Fruit fly (Drosophila melanogaster) whole organism, embryonic: Measurements from ENCODE around the gene Nubp1.
A peak's percentile ranks its signal among the peaks of the same experiment; 100 is the strongest.

Experiments used
- Asciz ChIP-seq: fragments of 200-800 bp; sonication (Bioruptor generic); optimal IDR thresholded peaks from 2 replicates; lab custom pipeline; 2017; ENCODE audit warnings: missing biosample characterization, mild to moderate bottlenecking, missing genetic modification characterization, missing genetic modification reagents
- Awh ChIP-seq: fragments of 200-800 bp; sonication (Bioruptor generic); IDR thresholded peaks from 2 replicates; pipeline ENCODE4, ENCODE4 v1.3.6; 2022; ENCODE audit warnings: missing biosample characterization, missing genetic modification characterization
- Bgb ChIP-seq: fragments of 200-800 bp; sonication (Bioruptor generic); IDR thresholded peaks from 2 replicates; pipeline ENCODE4 v1.3.6; 2022; ENCODE audit warnings: missing biosample characterization, missing genetic modification characterization; ENCODE audit not compliant: partially characterized antibody
- BtbVII ChIP-seq: fragments of 200-800 bp; sonication (Bioruptor generic); optimal IDR thresholded peaks from 3 replicates; lab custom pipeline; 2017; ENCODE audit warnings: missing biosample characterization, mild to moderate bottlenecking, missing genetic modification characterization
- CG10366 ChIP-seq: fragments of 200-800 bp; sonication (Bioruptor generic); IDR thresholded peaks from 2 replicates; pipeline ENCODE4 v1.3.6; 2022; ENCODE audit warnings: missing biosample characterization, missing genetic modification characterization
- CG10979 ChIP-seq: fragments of 200-800 bp; sonication (Bioruptor generic); optimal IDR thresholded peaks from 2 replicates; lab custom pipeline; 2018; ENCODE audit warnings: missing biosample characterization, mild to moderate bottlenecking, missing genetic modification characterization, moderate library complexity
- CG12769 ChIP-seq: fragments of 200-800 bp; sonication (Bioruptor generic); optimal IDR thresholded peaks from 2 replicates; lab custom pipeline; 2019; ENCODE audit warnings: missing biosample characterization, mild to moderate bottlenecking, missing genetic modification characterization, moderate library complexity
- CG13424 ChIP-seq: fragments of 200-800 bp; sonication (Bioruptor generic); optimal IDR thresholded peaks from 2 replicates; lab custom pipeline; 2019; ENCODE audit warnings: missing biosample characterization, mild to moderate bottlenecking, missing genetic modification characterization, moderate library complexity
- CG14860 ChIP-seq: fragments of 200-800 bp; sonication (Bioruptor generic); IDR thresholded peaks from 3 replicates; pipeline ENCODE4 v1.3.6; 2022; ENCODE audit warnings: missing biosample characterization, missing genetic modification characterization; ENCODE audit not compliant: partially characterized antibody
- CG16813 ChIP-seq: fragments of 200-800 bp; sonication (Bioruptor generic); IDR thresholded peaks from 3 replicates; pipeline ENCODE4 v1.3.6; 2022; ENCODE audit warnings: missing biosample characterization, missing genetic modification characterization; ENCODE audit not compliant: partially characterized antibody
- CG18476 ChIP-seq: fragments of 200-800 bp; sonication (Bioruptor generic); optimal IDR thresholded peaks from 2 replicates; lab custom pipeline; 2016; ENCODE audit warnings: missing biosample characterization, mild to moderate bottlenecking, missing genetic modification characterization
- CG18619 ChIP-seq: fragments of 200-800 bp; sonication (Bioruptor generic); optimal IDR thresholded peaks from 3 replicates; lab custom pipeline; 2017; ENCODE audit warnings: missing biosample characterization, mild to moderate bottlenecking, missing genetic modification characterization
- CG2712 ChIP-seq: fragments of 200-800 bp; optimal IDR thresholded peaks from 3 replicates; lab custom pipeline; 2019; ENCODE audit warnings: missing biosample characterization, mild to moderate bottlenecking, missing genetic modification characterization, moderate library complexity
- CG31388 ChIP-seq: fragments of 200-800 bp; sonication (Bioruptor generic); optimal IDR thresholded peaks from 2 replicates; lab custom pipeline; 2016; ENCODE audit warnings: missing biosample characterization, missing genetic modification characterization
- CG3281 ChIP-seq: fragments of 200-800 bp; sonication (Bioruptor generic); optimal IDR thresholded peaks from 3 replicates; lab custom pipeline; 2017; ENCODE audit warnings: missing biosample characterization, mild to moderate bottlenecking, missing genetic modification characterization
- CG33557 ChIP-seq: fragments of 200-800 bp; sonication (Bioruptor generic); optimal IDR thresholded peaks from 2 replicates; lab custom pipeline; 2019; ENCODE audit warnings: missing biosample characterization, mild to moderate bottlenecking, missing genetic modification characterization, moderate library complexity
- CG4282 ChIP-seq: fragments of 200-800 bp; sonication (Bioruptor generic); optimal IDR thresholded peaks from 2 replicates; lab custom pipeline; 2016; ENCODE audit warnings: missing biosample characterization, missing genetic modification characterization
- CG4617 ChIP-seq: fragments of 200-800 bp; sonication (Bioruptor generic); optimal IDR thresholded peaks from 3 replicates; lab custom pipeline; 2016; ENCODE audit warnings: missing biosample characterization, missing genetic modification characterization, borderline replicate concordance
- CG7987 ChIP-seq: fragments of 200-800 bp; sonication (Bioruptor generic); optimal IDR thresholded peaks from 2 replicates; lab custom pipeline; 2018; ENCODE audit warnings: missing biosample characterization, mild to moderate bottlenecking, missing genetic modification characterization, moderate library complexity
- CG9727 ChIP-seq: fragments of 200-800 bp; sonication (Bioruptor generic); optimal IDR thresholded peaks from 3 replicates; lab custom pipeline; 2017; ENCODE audit warnings: missing biosample characterization, mild to moderate bottlenecking, missing genetic modification characterization
- CHES-1-like ChIP-seq: fragments of 200-800 bp; sonication (Bioruptor generic); optimal IDR thresholded peaks from 2 replicates; lab custom pipeline; 2016; ENCODE audit warnings: missing biosample characterization, missing genetic modification characterization
- Deaf1 ChIP-seq: fragments of 200-800 bp; optimal IDR thresholded peaks from 3 replicates; lab custom pipeline; 2019; ENCODE audit warnings: missing biosample characterization, mild to moderate bottlenecking, missing genetic modification characterization, moderate library complexity
- Dll ChIP-seq: fragments of 200-800 bp; sonication (Bioruptor generic); IDR thresholded peaks from 4 replicates; pipeline ENCODE4 v1.3.6; 2022; ENCODE audit warnings: missing biosample characterization, missing genetic modification characterization; ENCODE audit not compliant: partially characterized antibody
- HLH3B ChIP-seq: fragments of 200-800 bp; sonication (Bioruptor generic); IDR thresholded peaks from 2 replicates; pipeline ENCODE4 v1.3.6; 2022; ENCODE audit warnings: missing biosample characterization, missing genetic modification characterization
- Hmr ChIP-seq: fragments of 200-800 bp; sonication (Bioruptor generic); optimal IDR thresholded peaks from 3 replicates; lab custom pipeline; 2017; ENCODE audit warnings: mild to moderate bottlenecking, missing biosample characterization, missing genetic modification reagents, missing genetic modification characterization
- Jarid2 ChIP-seq: fragments of 200-800 bp; sonication (Bioruptor generic); optimal IDR thresholded peaks from 3 replicates; lab custom pipeline; 2017; ENCODE audit warnings: mild to moderate bottlenecking, missing biosample characterization, missing genetic modification reagents, missing genetic modification characterization
- Lim3 ChIP-seq: fragments of 200-800 bp; sonication (Bioruptor generic); IDR thresholded peaks from 2 replicates; pipeline ENCODE4 v1.3.6; 2022; ENCODE audit warnings: missing biosample characterization, missing genetic modification characterization
- Mes4 ChIP-seq: fragments of 200-800 bp; sonication (Bioruptor generic); optimal IDR thresholded peaks from 2 replicates; lab custom pipeline; 2016; ENCODE audit warnings: missing biosample characterization, missing genetic modification characterization
- Neu2 ChIP-seq: fragments of 200-800 bp; sonication (Bioruptor generic); optimal IDR thresholded peaks from 3 replicates; lab custom pipeline; 2016; ENCODE audit warnings: missing biosample characterization, missing genetic modification characterization, borderline replicate concordance
- al ChIP-seq: fragments of 200-800 bp; sonication (Bioruptor generic); IDR thresholded peaks from 2 replicates; pipeline ENCODE4 v1.3.6; 2022; ENCODE audit warnings: missing biosample characterization, missing genetic modification characterization
- aop ChIP-seq: fragments of 200-800 bp; sonication (Bioruptor generic); IDR thresholded peaks from 2 replicates; pipeline ENCODE4 v1.3.6; 2022; ENCODE audit warnings: missing biosample characterization, missing genetic modification characterization
- chif ChIP-seq, 2 experiments: fragments of 200-800 bp; sonication (Bioruptor generic); optimal IDR thresholded peaks; 3 replicates each; lab custom pipeline; 2016; ENCODE audit warnings: missing biosample characterization in 2 of 2, missing genetic modification characterization in 2 of 2
- crol ChIP-seq: fragments of 200-800 bp; sonication (Bioruptor generic); IDR thresholded peaks from 2 replicates; pipeline ENCODE4 v1.3.6; 2022; ENCODE audit warnings: missing biosample characterization, missing genetic modification characterization
- eve ChIP-seq, 2 experiments: fragments of >200 bp; optimal IDR thresholded peaks; 2 replicates each; lab custom pipeline; 2017; ENCODE audit warnings: missing biosample characterization in 2 of 2, missing genetic modification characterization in 2 of 2
- ftz-f1 ChIP-seq: fragments of 200-800 bp; sonication (Bioruptor generic); optimal IDR thresholded peaks from 2 replicates; lab custom pipeline; 2016; ENCODE audit warnings: missing biosample characterization, missing genetic modification characterization
- gem ChIP-seq: fragments of 200-800 bp; sonication (Bioruptor generic); optimal IDR thresholded peaks from 2 replicates; lab custom pipeline; 2019; ENCODE audit warnings: missing biosample characterization, mild to moderate bottlenecking, missing genetic modification characterization, moderate library complexity
- gfzf ChIP-seq: fragments of 200-800 bp; sonication (Bioruptor generic); optimal IDR thresholded peaks from 2 replicates; lab custom pipeline; 2016; ENCODE audit warnings: missing biosample characterization, mild to moderate bottlenecking, missing genetic modification characterization, moderate library complexity
- ham ChIP-seq: fragments of 200-800 bp; sonication (Bioruptor generic); IDR thresholded peaks from 2 replicates; pipeline ENCODE4 v1.3.6; 2022; ENCODE audit warnings: missing biosample characterization, missing genetic modification characterization
- hbn ChIP-seq: fragments of 200-800 bp; sonication (Bioruptor generic); IDR thresholded peaks from 2 replicates; pipeline ENCODE4 v1.3.6; 2022; ENCODE audit warnings: missing biosample characterization, missing genetic modification characterization; ENCODE audit not compliant: partially characterized antibody
- odd ChIP-seq: fragments of 200-800 bp; sonication (Bioruptor generic); optimal IDR thresholded peaks from 2 replicates; lab custom pipeline; 2017; ENCODE audit warnings: missing biosample characterization, mild to moderate bottlenecking, missing genetic modification characterization
- p53 ChIP-seq: fragments of 200-800 bp; sonication (Bioruptor generic); optimal IDR thresholded peaks from 2 replicates; lab custom pipeline; 2016; ENCODE audit warnings: missing biosample characterization, missing genetic modification characterization
- sd ChIP-seq: fragments of 200-800 bp; sonication (Bioruptor generic); optimal IDR thresholded peaks from 3 replicates; lab custom pipeline; 2018; ENCODE audit warnings: missing biosample characterization, mild to moderate bottlenecking, missing genetic modification characterization, moderate library complexity
- shn ChIP-seq: fragments of 200-800 bp; sonication (Bioruptor generic); optimal IDR thresholded peaks from 3 replicates; lab custom pipeline; 2016; ENCODE audit warnings: missing biosample characterization, missing genetic modification characterization
- slbo ChIP-seq: fragments of 200-800 bp; sonication (Bioruptor generic); IDR thresholded peaks from 2 replicates; pipeline ENCODE4 v1.3.6; 2022; ENCODE audit warnings: missing biosample characterization, missing genetic modification characterization
- slou ChIP-seq: fragments of 200-800 bp; sonication (Bioruptor generic); optimal IDR thresholded peaks from 3 replicates; lab custom pipeline; 2016; ENCODE audit warnings: missing biosample characterization, missing genetic modification characterization
- stwl ChIP-seq: fragments of 200-800 bp; sonication (Bioruptor generic); optimal IDR thresholded peaks from 3 replicates; lab custom pipeline; 2018; ENCODE audit warnings: missing biosample characterization, mild to moderate bottlenecking, missing genetic modification characterization, moderate library complexity
- vnd ChIP-seq: fragments of 200-800 bp; sonication (Bioruptor generic); IDR thresholded peaks from 3 replicates; pipeline ENCODE4 v1.3.6; 2022; ENCODE audit warnings: missing biosample characterization, missing genetic modification characterization; ENCODE audit not compliant: partially characterized antibody

Gene Nubp1

DNA sequence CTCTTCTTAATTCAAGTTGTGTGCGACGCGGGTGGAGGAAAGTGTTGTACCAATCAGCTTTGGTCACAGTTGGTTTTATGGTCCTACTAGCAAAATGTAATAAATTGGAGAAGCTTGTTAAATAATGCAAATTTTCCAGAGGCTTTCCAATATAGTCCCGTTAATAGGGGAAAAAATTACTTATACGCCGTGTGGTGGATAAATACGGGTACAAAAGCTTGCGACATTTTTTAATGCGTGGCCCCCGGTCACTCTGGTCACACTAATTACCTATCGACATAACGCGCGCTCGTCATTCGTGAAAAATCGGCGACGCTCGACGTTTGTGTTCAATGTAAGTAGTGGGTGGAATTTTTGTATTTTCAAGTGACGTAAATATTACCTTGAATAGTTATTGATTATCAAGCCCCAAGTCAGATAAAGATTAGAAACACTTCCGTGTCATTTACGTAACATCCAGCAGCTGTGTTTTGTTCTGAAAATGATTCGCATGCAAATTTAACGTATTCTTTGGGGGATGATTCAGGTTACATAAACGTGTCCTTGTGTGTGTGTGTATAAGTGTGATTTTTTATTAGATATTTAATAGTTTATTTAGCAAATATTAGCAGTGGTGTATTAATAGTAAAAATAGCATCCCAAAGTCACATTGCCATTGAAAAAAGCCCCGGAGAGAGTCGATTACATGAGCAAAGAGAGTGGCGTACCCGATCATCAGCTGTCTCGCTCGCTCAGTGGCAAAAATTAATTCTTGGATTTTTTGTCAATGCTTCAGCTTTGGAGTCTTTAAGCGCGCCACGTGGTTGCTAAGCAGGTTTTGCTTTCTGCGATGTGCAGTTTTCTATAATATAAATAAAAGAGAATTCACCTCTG lies 12.5 kb upstream of the Nubp1 start, which contains the start of gene Cyt-c-p (continued):
- TF ChIP-seq hbn (GFP tag; lab: Robert Waterston, UW) (peak; percentile 44; the same call in 1 of the 2 replicates), CG31388 (GFP tag; lab: Kevin White, UChicago) (no peak), CG9727 (GFP tag; lab: Kevin White, UChicago) (peak; percentile 44), CG18476 (no peak), odd (GFP tag; lab: Kevin White, UChicago) (no peak), al (GFP tag; lab: Robert Waterston, UW) (no peak), eve (GFP tag; optimal IDR thresholded peaks at IDR 0.05; lab: Kevin White, UChicago) (peak in 1 of 2 experiments; percentile 36), Dll (peak; percentile 70; the same call in 3 of the 4 replicates), CG10979 (no peak), sd (peak; percentile 69), Jarid2 (GFP tag; lab: Kevin White, UChicago) (peak; percentile 64), Hmr (GFP tag; lab: Kevin White, UChicago) (peak; percentile 55), BtbVII (GFP tag; lab: Kevin White, UChicago) (peak; percentile 34), CG4617 (GFP tag; lab: Kevin White, UChicago) (peak; percentile 41), slbo (GFP tag; lab: Robert Waterston, UW) (0 out of 2 replicates have a peak, but pooled peaks have one; percentile 14), p53 (GFP tag; lab: Kevin White, UChicago) (peak; percentile 44), shn (GFP tag; lab: Kevin White, UChicago) (peak; percentile 26), CG12769 (tag; lab: Kevin White, UChicago) (peak; percentile 2), aop (GFP tag; lab: Robert Waterston, UW) (no peak), HLH3B (GFP tag; lab: Robert Waterston, UW) (no peak), slou (GFP tag; lab: Kevin White, UChicago) (no peak), Asciz (peak; percentile 34), CG14860 (GFP tag; lab: Robert Waterston, UW) (peak; percentile 17; the same call in 1 of the 3 replicates), Mes4 (GFP tag; lab: Kevin White, UChicago) (peak; percentile 7), CG4282 (GFP tag; lab: Kevin White, UChicago) (no peak), ftz-f1 (GFP tag; lab: Kevin White, UChicago) (peak; percentile 89), CG33557 (GFP tag; lab: Kevin White, UChicago) (peak; percentile 16), Lim3 (no peak), gfzf (GFP tag; lab: Kevin White, UChicago) (peak; percentile 98), vnd (GFP tag; lab: Robert Waterston, UW) (0 out of 3 replicates have a peak, but pooled peaks have one; percentile 35), chif (GFP tag; optimal IDR thresholded peaks at IDR 0.05; lab: Kevin White, UChicago) (peak in 1 of 2 experiments; percentile 3), CG7987 (GFP tag; lab: Kevin White, UChicago) (peak; percentile 18), Neu2 (GFP tag; lab: Kevin White, UChicago) (peak; percentile 86), CG18619 (peak; percentile 25), Bgb (GFP tag; lab: Robert Waterston, UW) (peak; percentile 65; the same call in 1 of the 2 replicates), CG2712 (peak; percentile 61), CG13424 (tag; lab: Kevin White, UChicago) (peak; percentile 3), Awh (GFP tag; lab: Robert Waterston, UW) (no peak), CHES-1-like (peak; percentile 39), ham (GFP tag; lab: Robert Waterston, UW) (no peak), CG10366 (no peak), gem (tag; lab: Kevin White, UChicago) (peak; percentile 20), Deaf1 (tag; lab: Kevin White, UChicago) (peak; percentile 87), crol (GFP tag; lab: Robert Waterston, UW) (0 out of 2 replicates have a peak, but pooled peaks have one; percentile 20), CG16813 (GFP tag; lab: Robert Waterston, UW) (peak; percentile 56; the same call in 1 of the 3 replicates), CG3281 (GFP tag; lab: Kevin White, UChicago) (peak; percentile 47), stwl (tag; lab: Kevin White, UChicago) (peak; percentile 78)
